Worm (Caenorhabditis elegans) whole organism, L4/young adult: ENCODE measurements around the gene nlg-1.

ENCODE experiments used
- dao-5 ChIP-seq: sonication (generic microtip); optimal IDR thresholded peaks from 2 replicates; lab custom pipeline; 2016; ENCODE audit warnings: missing genotype, missing genetic modification characterization, moderate library complexity, missing compliant biosample characterization
- him-1 ChIP-seq: sonication (generic microtip); optimal IDR thresholded peaks from 2 replicates; lab custom pipeline; 2016; ENCODE audit warnings: missing genotype, missing genetic modification reagents, missing genetic modification characterization, missing compliant biosample characterization

DNA sequence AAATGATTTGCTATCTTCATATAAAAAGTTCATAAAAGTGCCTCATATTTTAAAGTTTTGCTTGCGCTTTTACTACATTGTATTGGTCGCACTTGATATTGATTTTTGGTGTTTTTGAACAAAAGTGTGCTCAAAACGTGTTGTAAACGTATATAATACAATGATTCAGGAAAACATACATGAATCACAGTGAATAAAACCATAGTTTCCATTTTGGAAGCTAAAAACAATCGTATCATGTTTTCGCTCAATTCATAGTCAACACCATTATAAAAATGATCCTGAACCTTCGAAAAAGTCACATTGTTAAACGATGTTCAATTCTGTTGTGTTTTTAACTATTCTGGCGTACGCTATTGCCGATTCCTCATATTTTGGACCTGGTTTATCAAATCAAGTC lies 16.3 kb upstream of the nlg-1 start, which contains the start of gene C40C9.3:
- TF ChIP-seq him-1 (tag; lab: Kevin White, UChicago) (no peak), dao-5 (tag; lab: Kevin White, UChicago) (no peak)
